Worm (Caenorhabditis elegans) whole organism, L4/young adult: ENCODE results near the gene Y94H6A.2.

ENCODE experiments used
- W03F9.2 ChIP-seq: fragments of 150-350 bp; optimal IDR thresholded peaks from 2 replicates; lab custom pipeline; 2014; ENCODE audit warnings: missing biosample characterization, missing genetic modification characterization
- dao-5 ChIP-seq: sonication (generic microtip); optimal IDR thresholded peaks from 2 replicates; lab custom pipeline; 2016; ENCODE audit warnings: missing genotype, missing genetic modification characterization, moderate library complexity, missing compliant biosample characterization
- him-1 ChIP-seq: sonication (generic microtip); optimal IDR thresholded peaks from 2 replicates; lab custom pipeline; 2016; ENCODE audit warnings: missing genotype, missing genetic modification reagents, missing genetic modification characterization, missing compliant biosample characterization

- TF ChIP-seq W03F9.2 (no peak), dao-5 (tag; lab: Kevin White, UChicago) (no peak), him-1 (tag; lab: Kevin White, UChicago) (no peak)
Observed at ce11 chrIV:2770835-2771234, 40.7 kb downstream of the Y94H6A.2 start.
